Worm (Caenorhabditis elegans) whole organism, L3 larva: ENCODE results near the gene bus-5.

ENCODE experiments used
- ama-1 ChIP-seq: fragments of 150-350 bp; optimal IDR thresholded peaks from 2 replicates; lab custom pipeline; 2018
- ceh-16 ChIP-seq: sonication (generic microtip); optimal IDR thresholded peaks from 2 replicates; lab custom pipeline; 2017; ENCODE audit warnings: missing biosample characterization, missing genetic modification characterization
- daf-12 ChIP-seq: fragments of 150-350 bp; optimal IDR thresholded peaks from 2 replicates; lab custom pipeline; 2014; ENCODE audit warnings: missing biosample characterization, missing genetic modification reagents, missing genetic modification characterization
- egl-27 ChIP-seq: sonication (generic microtip); optimal IDR thresholded peaks from 4 replicates; lab custom pipeline; 2017; ENCODE audit warnings: missing biosample characterization, missing genetic modification reagents, missing genetic modification characterization
- eor-1 ChIP-seq, 2 experiments: fragments of 150-350 bp; optimal IDR thresholded peaks; 2 replicates each; lab custom pipeline; 2014 to 2018; ENCODE audit warnings: missing biosample characterization in 2 of 2, missing genetic modification characterization in 2 of 2
- jun-1 ChIP-seq: fragments of 150-350 bp; optimal IDR thresholded peaks from 2 replicates; lab custom pipeline; 2014; ENCODE audit warnings: missing biosample characterization, missing genetic modification reagents, missing genetic modification characterization
- lin-39 ChIP-seq: fragments of 150-350 bp; optimal IDR thresholded peaks from 2 replicates; lab custom pipeline; 2018; ENCODE audit warnings: missing biosample characterization, missing genetic modification reagents, missing genetic modification characterization
- nhr-237 ChIP-seq: fragments of 150-350 bp; optimal IDR thresholded peaks from 2 replicates; lab custom pipeline; 2014; ENCODE audit warnings: missing biosample characterization, missing genetic modification characterization
- nhr-25 ChIP-seq: sonication (generic microtip); optimal IDR thresholded peaks from 2 replicates; lab custom pipeline; 2017; ENCODE audit warnings: missing biosample characterization, missing genetic modification characterization
- pqm-1 ChIP-seq: fragments of 150-350 bp; optimal IDR thresholded peaks from 2 replicates; lab custom pipeline; 2017; ENCODE audit warnings: missing biosample characterization, missing genetic modification characterization, inconsistent platforms
- snpc-4 ChIP-seq: fragments of 150-350 bp; optimal IDR thresholded peaks from 2 replicates; lab custom pipeline; 2014; ENCODE audit warnings: missing biosample characterization, missing genetic modification characterization
- unc-39 ChIP-seq: sonication (generic microtip); optimal IDR thresholded peaks from 4 replicates; lab custom pipeline; 2017; ENCODE audit warnings: missing biosample characterization, missing genetic modification characterization
- unc-62 ChIP-seq: fragments of 150-350 bp; sonication (generic microtip); optimal IDR thresholded peaks from 4 replicates; lab custom pipeline; 2014; ENCODE audit warnings: missing biosample characterization, missing genetic modification reagents, missing genetic modification characterization
- ztf-11 ChIP-seq: fragments of 150-350 bp; optimal IDR thresholded peaks from 2 replicates; lab custom pipeline; 2014; ENCODE audit warnings: missing biosample characterization, missing genetic modification characterization

DNA sequence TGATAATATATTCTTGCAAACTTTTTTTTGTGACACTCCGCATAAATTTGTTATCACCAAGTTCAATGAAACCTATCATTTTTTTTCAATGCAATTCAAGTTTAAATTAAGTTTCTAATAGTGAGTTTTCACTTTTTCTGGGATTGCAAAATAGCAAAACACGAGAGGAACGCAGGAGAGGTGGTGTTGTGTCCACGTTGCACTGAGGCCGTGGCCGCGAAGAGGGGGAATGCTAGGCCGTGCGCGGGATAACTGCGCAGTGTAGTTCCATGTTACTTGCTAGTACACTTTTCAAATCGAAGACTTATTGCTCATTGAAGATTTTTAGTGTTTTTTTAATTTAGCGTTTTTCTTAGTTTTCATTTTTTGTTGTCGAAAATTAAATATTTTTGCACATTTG, 4.7 kb downstream of the bus-5 start:
- TF ChIP-seq nhr-237 (no peak), ztf-11 (tag; lab: Kevin White, UChicago) (no peak), daf-12 (tag; lab: Kevin White, UChicago) (no peak), ceh-16 (no peak), jun-1 (tag; lab: Kevin White, UChicago) (no peak), snpc-4 (tag; lab: Kevin White, UChicago) (no peak), unc-39 (no peak), eor-1 (tag; optimal IDR thresholded peaks at IDR 0.05; lab: Kevin White, UChicago) (no peak), egl-27 (tag; lab: Kevin White, UChicago) (no peak), pqm-1 (tag; lab: Kevin White, UChicago) (no peak), unc-62 (GFP tag; lab: Kevin White, UChicago) (no peak), nhr-25 (tag; lab: Kevin White, UChicago) (no peak), lin-39 (tag; lab: Kevin White, UChicago) (no peak), ama-1 (lab: Kevin White, UChicago) (no peak)
